Worm (Caenorhabditis elegans) whole organism, early embryonic: ENCODE results near the gene bath-46.

Experiments used
- B0310.2 ChIP-seq: sonication (generic microtip); optimal IDR thresholded peaks from 2 replicates; lab custom pipeline; 2016; ENCODE audit warnings: mild to moderate bottlenecking, missing genetic modification characterization, missing compliant biosample characterization
- F13C5.2 ChIP-seq: sonication (generic microtip); optimal IDR thresholded peaks from 2 replicates; lab custom pipeline; 2017; ENCODE audit warnings: mild to moderate bottlenecking, missing genetic modification characterization, inconsistent platforms, missing compliant biosample characterization
- aly-1 ChIP-seq: sonication (generic microtip); optimal IDR thresholded peaks from 2 replicates; lab custom pipeline; 2016; ENCODE audit warnings: missing genetic modification characterization, missing compliant biosample characterization
- ama-1 ChIP-seq: fragments of 150-350 bp; optimal IDR thresholded peaks from 2 replicates; lab custom pipeline; 2014
- ceh-13 ChIP-seq: fragments of 200-800 bp; sonication (Bioruptor generic); optimal IDR thresholded peaks from 2 replicates; lab custom pipeline; 2018; ENCODE audit warnings: mild to moderate bottlenecking, missing genetic modification characterization, missing compliant biosample characterization
- ceh-36 ChIP-seq: sonication (generic microtip); optimal IDR thresholded peaks from 2 replicates; lab custom pipeline; 2016; ENCODE audit warnings: missing genetic modification characterization, inconsistent platforms, missing compliant biosample characterization
- ets-7 ChIP-seq: sonication (generic microtip); optimal IDR thresholded peaks from 2 replicates; lab custom pipeline; 2016; ENCODE audit warnings: missing genotype, missing genetic modification characterization, missing compliant biosample characterization
- flt-1 ChIP-seq: fragments of 200-800 bp; sonication (Bioruptor generic); IDR thresholded peaks from 2 replicates; pipeline ENCODE4 v1.3.6; 2022; ENCODE audit warnings: missing genetic modification characterization, missing compliant biosample characterization
- hmbx-1 ChIP-seq: sonication (generic microtip); optimal IDR thresholded peaks from 2 replicates; lab custom pipeline; 2016; ENCODE audit warnings: mild to moderate bottlenecking, missing genetic modification characterization, missing compliant biosample characterization
- hmg-4 ChIP-seq: fragments of 200-800 bp; sonication (Bioruptor generic); optimal IDR thresholded peaks from 2 replicates; lab custom pipeline; 2018; ENCODE audit warnings: mild to moderate bottlenecking, missing genetic modification characterization, missing compliant biosample characterization
- hnd-1 ChIP-seq: sonication (generic microtip); optimal IDR thresholded peaks from 2 replicates; lab custom pipeline; 2016; ENCODE audit warnings: missing genetic modification characterization, missing compliant biosample characterization
- pes-1 ChIP-seq: fragments of 200-800 bp; sonication (Bioruptor generic); IDR thresholded peaks from 2 replicates; pipeline ENCODE4 v1.3.6; 2022; ENCODE audit warnings: missing genetic modification reagents, missing genetic modification characterization, missing compliant biosample characterization
- scrt-1 ChIP-seq: fragments of 200-800 bp; sonication (Bioruptor generic); IDR thresholded peaks from 2 replicates; pipeline ENCODE4 v1.3.6; 2022; ENCODE audit warnings: missing genetic modification characterization, missing compliant biosample characterization
- sea-1 ChIP-seq: fragments of 200-800 bp; sonication (Bioruptor generic); conservative IDR thresholded peaks from 2 replicates; pipeline ENCODE4 v1.3.6; 2022; ENCODE audit warnings: missing genetic modification characterization, missing compliant biosample characterization
- tbx-11 ChIP-seq: fragments of 200-800 bp; sonication (Bioruptor generic); IDR thresholded peaks from 2 replicates; pipeline ENCODE4 v1.3.6; 2022; ENCODE audit warnings: missing genetic modification characterization, missing compliant biosample characterization
- tbx-37 ChIP-seq: fragments of 200-800 bp; sonication (Bioruptor generic); conservative IDR thresholded peaks from 2 replicates; pipeline ENCODE4 v1.3.6; 2022; ENCODE audit warnings: missing genetic modification reagents, missing genetic modification characterization, missing compliant biosample characterization
- tra-4 ChIP-seq: sonication (generic microtip); optimal IDR thresholded peaks from 2 replicates; lab custom pipeline; 2017; ENCODE audit warnings: missing genetic modification characterization, missing compliant biosample characterization

The bath-46 gene

ce11 chrII:1595137-1595536 is 2.6 kb upstream of the bath-46 start, which contains the start of gene clec-20:
clec-20 (minus strand) TSS chrII:1595237.
- TF ChIP-seq hmg-4 (GFP tag; lab: Kevin White, UChicago) (no peak), ceh-13 (GFP tag; lab: Kevin White, UChicago) (no peak), flt-1 (GFP tag; lab: Robert Waterston, UW) (no peak), ets-7 (tag; lab: Kevin White, UChicago) (no peak), ceh-36 (tag; lab: Kevin White, UChicago) (no peak), pes-1 (GFP tag; lab: Robert Waterston, UW) (no peak), F13C5.2 (tag; lab: Kevin White, UChicago) (no peak), hnd-1 (tag; lab: Kevin White, UChicago) (no peak), tra-4 (tag; lab: Kevin White, UChicago) (no peak), tbx-37 (GFP tag; lab: Robert Waterston, UW) (no peak), hmbx-1 (tag; lab: Kevin White, UChicago) (no peak), tbx-11 (no peak)

ce11 chrII:1600661-1601060 is 3.0 kb downstream of the bath-46 start, which contains the start of gene bath-26:
bath-26 (minus strand) TSS chrII:1600761.
- TF ChIP-seq sea-1 (GFP tag; lab: Robert Waterston, UW) = no peak
- no peak for TF ChIP-seq tbx-11
- TF ChIP-seq tra-4 (tag; lab: Kevin White, UChicago) = no peak
- TF ChIP-seq aly-1 (tag; lab: Kevin White, UChicago) = no peak
- TF ChIP-seq scrt-1 (GFP tag; lab: Robert Waterston, UW) = no peak
- TF ChIP-seq hnd-1 (tag; lab: Kevin White, UChicago) = no peak

- TF ChIP-seq hmbx-1 (tag; lab: Kevin White, UChicago) (no peak), tbx-11 (no peak), aly-1 (tag; lab: Kevin White, UChicago) (no peak), ceh-36 (tag; lab: Kevin White, UChicago) (no peak), tbx-37 (GFP tag; lab: Robert Waterston, UW) (no peak), hmg-4 (GFP tag; lab: Kevin White, UChicago) (no peak), hnd-1 (tag; lab: Kevin White, UChicago) (no peak), ets-7 (tag; lab: Kevin White, UChicago) (no peak), B0310.2 (no peak), pes-1 (GFP tag; lab: Robert Waterston, UW) (no peak), flt-1 (GFP tag; lab: Robert Waterston, UW) (no peak), F13C5.2 (tag; lab: Kevin White, UChicago) (no peak), ama-1 (no peak), sea-1 (GFP tag; lab: Robert Waterston, UW) (no peak), tra-4 (tag; lab: Kevin White, UChicago) (no peak), scrt-1 (GFP tag; lab: Robert Waterston, UW) (no peak), ceh-13 (GFP tag; lab: Kevin White, UChicago) (no peak)
Measured at ce11 chrII:1601507-1601906, 3.8 kb downstream of the bath-46 start, which contains the start of gene bath-47. bath-47 (plus strand) TSS chrII:1601811.

ce11 chrII:1603049-1603448 is 5.3 kb downstream of the bath-46 start:
- TF ChIP-seq flt-1 (GFP tag; lab: Robert Waterston, UW) = no peak

ce11 chrII:1605010-1605409 is 7.3 kb downstream of the bath-46 start:
- TF ChIP-seq tbx-37 (GFP tag; lab: Robert Waterston, UW) (no peak), flt-1 (GFP tag; lab: Robert Waterston, UW) (no peak), B0310.2 (no peak), aly-1 (tag; lab: Kevin White, UChicago) (no peak)

ce11 chrII:1606079-1606478 is 8.4 kb downstream of the bath-46 start, which contains the start of gene bath-33:
bath-33 (minus strand) TSS chrII:1606179.
- no peak for TF ChIP-seq scrt-1 (GFP tag; lab: Robert Waterston, UW)
- no peak for TF ChIP-seq tra-4 (tag; lab: Kevin White, UChicago)
- no peak for TF ChIP-seq hmg-4 (GFP tag; lab: Kevin White, UChicago)
- no peak for TF ChIP-seq tbx-37 (GFP tag; lab: Robert Waterston, UW)
- no peak for TF ChIP-seq ceh-13 (GFP tag; lab: Kevin White, UChicago)
- TF ChIP-seq ets-7 (tag; lab: Kevin White, UChicago) = no peak

ce11 chrII:1607575-1607974 is 9.9 kb downstream of the bath-46 start:
- TF ChIP-seq sea-1 (GFP tag; lab: Robert Waterston, UW) (no peak), tra-4 (tag; lab: Kevin White, UChicago) (no peak), ets-7 (tag; lab: Kevin White, UChicago) (no peak), ceh-13 (GFP tag; lab: Kevin White, UChicago) (no peak), pes-1 (GFP tag; lab: Robert Waterston, UW) (no peak), aly-1 (tag; lab: Kevin White, UChicago) (no peak), ama-1 (no peak), F13C5.2 (tag; lab: Kevin White, UChicago) (no peak), tbx-11 (no peak), scrt-1 (GFP tag; lab: Robert Waterston, UW) (no peak), hnd-1 (tag; lab: Kevin White, UChicago) (no peak), hmg-4 (GFP tag; lab: Kevin White, UChicago) (no peak), B0310.2 (no peak), ceh-36 (tag; lab: Kevin White, UChicago) (no peak), flt-1 (GFP tag; lab: Robert Waterston, UW) (no peak), hmbx-1 (tag; lab: Kevin White, UChicago) (no peak), tbx-37 (GFP tag; lab: Robert Waterston, UW) (no peak)

- TF ChIP-seq F13C5.2 (tag; lab: Kevin White, UChicago) (no peak), flt-1 (GFP tag; lab: Robert Waterston, UW) (no peak), aly-1 (tag; lab: Kevin White, UChicago) (no peak), ceh-13 (GFP tag; lab: Kevin White, UChicago) (no peak), tbx-37 (GFP tag; lab: Robert Waterston, UW) (no peak), pes-1 (GFP tag; lab: Robert Waterston, UW) (no peak), tbx-11 (no peak)
Measured at ce11 chrII:1608915-1609314, 11.2 kb downstream of the bath-46 start.
